Worm (Caenorhabditis elegans) whole organism, young adult: ENCODE measurements around the gene rars-1.
A peak's percentile ranks its signal among the peaks of the same experiment; 100 is the strongest.

Experiments used
- C06A6.2 ChIP-seq: fragments of 200-800 bp; sonication (Bioruptor generic); conservative IDR thresholded peaks from 2 replicates; pipeline ENCODE4 v1.3.6; 2022; ENCODE audit warnings: missing genetic modification characterization, missing compliant biosample characterization
- D2030.7 ChIP-seq: fragments of 200-800 bp; sonication (Bioruptor generic); IDR thresholded peaks from 2 replicates; pipeline ENCODE4 v1.3.6; 2022; ENCODE audit warnings: missing genetic modification reagents, missing genetic modification characterization, missing compliant biosample characterization
- F37B4.10 ChIP-seq: fragments of 200-800 bp; sonication (Bioruptor generic); IDR thresholded peaks from 2 replicates; pipeline ENCODE4 v1.3.6; 2022; ENCODE audit warnings: missing genetic modification characterization, missing compliant biosample characterization
- F39B2.1 ChIP-seq: fragments of 200-800 bp; sonication (Bioruptor generic); IDR thresholded peaks from 2 replicates; pipeline ENCODE4 v1.3.6; 2022; ENCODE audit warnings: missing genetic modification reagents, missing genetic modification characterization, missing compliant biosample characterization
- F52B5.7 ChIP-seq: sonication (generic microtip); optimal IDR thresholded peaks from 2 replicates; lab custom pipeline; 2016; ENCODE audit warnings: mild to moderate bottlenecking, missing genetic modification characterization, missing compliant biosample characterization
- F57A8.1 ChIP-seq: fragments of 200-800 bp; sonication (Bioruptor generic); optimal IDR thresholded peaks from 2 replicates; lab custom pipeline; 2018; ENCODE audit warnings: mild to moderate bottlenecking, missing genetic modification characterization, moderate library complexity, missing compliant biosample characterization
- F57C9.4 ChIP-seq: sonication (generic microtip); optimal IDR thresholded peaks from 2 replicates; lab custom pipeline; 2017; ENCODE audit warnings: mild to moderate bottlenecking, missing genetic modification characterization, missing compliant biosample characterization
- K12H6.12 ChIP-seq: fragments of 200-800 bp; sonication (Bioruptor generic); optimal IDR thresholded peaks from 2 replicates; lab custom pipeline; 2018; ENCODE audit warnings: mild to moderate bottlenecking, missing genetic modification characterization, missing compliant biosample characterization
- T26A5.8 ChIP-seq: sonication (generic microtip); optimal IDR thresholded peaks from 2 replicates; lab custom pipeline; 2016; ENCODE audit warnings: missing genetic modification characterization, missing compliant biosample characterization
- Y53F4B.3 ChIP-seq: fragments of 200-800 bp; sonication (Bioruptor generic); IDR thresholded peaks from 2 replicates; pipeline ENCODE4 v1.3.6; 2022; ENCODE audit warnings: missing genetic modification reagents, missing genetic modification characterization, missing compliant biosample characterization
- Y79H2A.3 ChIP-seq: fragments of 200-800 bp; sonication (Bioruptor generic); conservative IDR thresholded peaks from 2 replicates; pipeline ENCODE4 v1.3.6; 2022; ENCODE audit warnings: missing genetic modification reagents, missing genetic modification characterization, missing compliant biosample characterization
- aptf-2 ChIP-seq: fragments of 200-800 bp; sonication (Bioruptor generic); conservative IDR thresholded peaks from 2 replicates; pipeline ENCODE4 v1.3.6; 2022; ENCODE audit warnings: missing genetic modification reagents, missing genetic modification characterization, missing compliant biosample characterization
- aptf-3 ChIP-seq: fragments of 200-800 bp; sonication (Bioruptor generic); IDR thresholded peaks from 2 replicates; pipeline ENCODE4 v1.3.6; 2022; ENCODE audit warnings: missing genetic modification characterization, missing compliant biosample characterization
- atf-7 ChIP-seq: sonication (generic microtip); optimal IDR thresholded peaks from 2 replicates; lab custom pipeline; 2017; ENCODE audit warnings: mild to moderate bottlenecking, missing genetic modification characterization, missing compliant biosample characterization
- cebp-1 ChIP-seq, 2 experiments: fragments of 200-800 bp in 1 of 2; sonication (Bioruptor generic) in 1 of 2; sonication (generic microtip) in 1 of 2; IDR thresholded peaks in 1 of 2; optimal IDR thresholded peaks in 1 of 2; 2 replicates each; pipeline versions ENCODE4 v1.3.6 to Lab custom; 2017 to 2022; ENCODE audit warnings: missing compliant biosample characterization in 2 of 2, missing genetic modification characterization in 2 of 2, mild to moderate bottlenecking in 1 of 2, missing genetic modification reagents in 1 of 2, moderate library complexity in 1 of 2
- ceh-27 ChIP-seq: fragments of 200-800 bp; sonication (Bioruptor generic); optimal IDR thresholded peaks from 2 replicates; lab custom pipeline; 2018; ENCODE audit warnings: mild to moderate bottlenecking, missing genetic modification characterization, moderate library complexity, missing compliant biosample characterization
- ceh-40 ChIP-seq: fragments of 200-800 bp; sonication (Bioruptor generic); IDR thresholded peaks from 2 replicates; pipeline ENCODE4 v1.3.6; 2022; ENCODE audit warnings: missing genetic modification characterization, missing compliant biosample characterization
- ceh-91 ChIP-seq: fragments of 200-800 bp; sonication (Bioruptor generic); IDR thresholded peaks from 2 replicates; pipeline ENCODE4 v1.3.6; 2022; ENCODE audit warnings: missing genetic modification reagents, missing genetic modification characterization, missing compliant biosample characterization
- dox-1 ChIP-seq: fragments of 200-800 bp; sonication (Bioruptor generic); IDR thresholded peaks from 2 replicates; pipeline ENCODE4 v1.3.6; 2022; ENCODE audit warnings: missing genetic modification reagents, missing genetic modification characterization, missing compliant biosample characterization
- dpff-1 ChIP-seq: sonication (generic microtip); optimal IDR thresholded peaks from 2 replicates; lab custom pipeline; 2017; ENCODE audit warnings: mild to moderate bottlenecking, missing genetic modification characterization, missing compliant biosample characterization
- dpl-1 ChIP-seq: fragments of 150-350 bp; optimal IDR thresholded peaks from 2 replicates; lab custom pipeline; 2014; ENCODE audit warnings: missing biosample characterization, missing genetic modification reagents, missing genetic modification characterization
- egl-44 ChIP-seq: fragments of 200-800 bp; sonication (Bioruptor generic); IDR thresholded peaks from 2 replicates; pipeline ENCODE4 v1.3.6; 2022; ENCODE audit warnings: missing genetic modification reagents, missing genetic modification characterization, missing compliant biosample characterization
- ekl-4 ChIP-seq: fragments of 200-800 bp; sonication (Bioruptor generic); IDR thresholded peaks from 2 replicates; pipeline ENCODE4 v1.3.6; 2022; ENCODE audit warnings: missing genetic modification reagents, missing genetic modification characterization, missing compliant biosample characterization
- ets-4 ChIP-seq: fragments of 200-800 bp; sonication (Bioruptor generic); optimal IDR thresholded peaks from 2 replicates; lab custom pipeline; 2018; ENCODE audit warnings: mild to moderate bottlenecking, missing genetic modification characterization, missing compliant biosample characterization
- hlh-12 ChIP-seq: sonication (generic microtip); optimal IDR thresholded peaks from 2 replicates; lab custom pipeline; 2016; ENCODE audit warnings: missing genetic modification characterization, missing compliant biosample characterization
- hlh-26 ChIP-seq: fragments of 200-800 bp; sonication (Bioruptor generic); conservative IDR thresholded peaks from 2 replicates; pipeline ENCODE4 v1.3.6; 2022; ENCODE audit warnings: missing genetic modification reagents, missing genetic modification characterization, missing compliant biosample characterization
- hmg-20 ChIP-seq: fragments of 200-800 bp; sonication (Bioruptor generic); IDR thresholded peaks from 2 replicates; pipeline ENCODE4 v1.3.6; 2022; ENCODE audit warnings: missing genetic modification reagents, missing genetic modification characterization, missing compliant biosample characterization
- hsf-1 ChIP-seq: fragments of 200-800 bp; sonication (Bioruptor generic); IDR thresholded peaks from 2 replicates; pipeline ENCODE4 v1.3.6; 2022; ENCODE audit warnings: missing genetic modification reagents, missing genetic modification characterization, missing compliant biosample characterization
- let-607 ChIP-seq, 2 experiments: fragments of 200-800 bp in 1 of 2; sonication (Bioruptor generic) in 1 of 2; sonication (generic microtip) in 1 of 2; optimal IDR thresholded peaks; 2 replicates each; lab custom pipeline; 2016 to 2018; ENCODE audit warnings: mild to moderate bottlenecking in 2 of 2, missing compliant biosample characterization in 2 of 2, missing genetic modification characterization in 2 of 2, moderate library complexity in 2 of 2, missing genotype in 1 of 2
- madf-10 ChIP-seq: sonication (generic microtip); optimal IDR thresholded peaks from 2 replicates; lab custom pipeline; 2016; ENCODE audit warnings: mild to moderate bottlenecking, missing genetic modification characterization, missing compliant biosample characterization
- madf-3 ChIP-seq: fragments of 200-800 bp; sonication (Bioruptor generic); IDR thresholded peaks from 2 replicates; pipeline ENCODE4 v1.3.6; 2022; ENCODE audit warnings: missing genetic modification reagents, missing genetic modification characterization, missing compliant biosample characterization
- nhr-179 ChIP-seq: sonication (generic microtip); optimal IDR thresholded peaks from 2 replicates; lab custom pipeline; 2016; ENCODE audit warnings: mild to moderate bottlenecking, missing genetic modification characterization, missing compliant biosample characterization
- nhr-80 ChIP-seq: sonication (generic microtip); optimal IDR thresholded peaks from 2 replicates; lab custom pipeline; 2016; ENCODE audit warnings: missing genetic modification characterization, missing compliant biosample characterization
- nhr-90 ChIP-seq: sonication (generic microtip); optimal IDR thresholded peaks from 2 replicates; lab custom pipeline; 2016; ENCODE audit warnings: missing genotype, mild to moderate bottlenecking, missing genetic modification characterization, missing compliant biosample characterization
- rcor-1 ChIP-seq: fragments of 200-800 bp; sonication (Bioruptor generic); IDR thresholded peaks from 2 replicates; pipeline ENCODE4 v1.3.6; 2022; ENCODE audit warnings: missing genetic modification reagents, missing genetic modification characterization, missing compliant biosample characterization
- repo-1 ChIP-seq: sonication (generic microtip); optimal IDR thresholded peaks from 2 replicates; lab custom pipeline; 2017; ENCODE audit warnings: mild to moderate bottlenecking, missing genetic modification characterization, missing compliant biosample characterization
- snpc-1.1 ChIP-seq: sonication (generic microtip); optimal IDR thresholded peaks from 2 replicates; lab custom pipeline; 2017; ENCODE audit warnings: missing genetic modification characterization, mild to moderate bottlenecking, missing compliant biosample characterization, antibody characterized with exemption, moderate library complexity, missing genotype, missing genetic modification reagents; ENCODE audit not compliant: insufficient read depth
- tbx-9 ChIP-seq: sonication (generic microtip); optimal IDR thresholded peaks from 2 replicates; lab custom pipeline; 2016; ENCODE audit warnings: borderline replicate concordance, missing genetic modification characterization, inconsistent platforms, missing compliant biosample characterization

The rars-1 gene

DNA sequence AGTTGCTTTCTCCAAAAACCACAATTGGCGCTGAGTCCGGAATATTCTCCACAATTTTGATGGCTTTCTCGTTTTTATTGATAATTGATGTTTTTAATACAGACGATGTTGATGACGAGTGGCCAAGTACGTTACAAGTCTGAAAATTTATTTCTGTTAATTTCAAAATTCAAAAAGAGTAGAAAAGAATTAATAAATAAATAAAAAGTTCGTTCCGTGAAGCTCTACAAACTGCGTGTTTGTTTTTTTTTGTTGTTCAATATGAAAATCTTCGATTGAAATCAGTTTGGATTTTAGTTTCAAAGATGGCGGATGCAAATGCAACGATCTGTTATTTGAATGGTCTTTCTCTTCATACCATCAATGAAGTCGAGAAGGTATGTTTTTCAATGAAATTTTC, 6.0 kb downstream of the rars-1 start, which contains the start of gene F26F4.2:
TSS of gene F26F4.2 (plus strand) at position 301 of the 400 bp plus-strand sequence.
- TF ChIP-seq madf-10 (tag; lab: Kevin White, UChicago) (no peak), ceh-27 (GFP tag; lab: Kevin White, UChicago) (no peak), let-607 (tag; optimal IDR thresholded peaks at IDR 0.05; lab: Kevin White, UChicago) (no peak), madf-3 (GFP tag; lab: Robert Waterston, UW) (no peak)

- TF ChIP-seq dpl-1, result no peak
- no peak for TF ChIP-seq cebp-1 (GFP tag; IDR thresholded peaks at IDR 0.05; lab: Robert Waterston, UW)
- no peak for TF ChIP-seq cebp-1 (tag; optimal IDR thresholded peaks at IDR 0.05; lab: Kevin White, UChicago)
- TF ChIP-seq hlh-12 (tag; lab: Kevin White, UChicago), result no peak
- no peak for TF ChIP-seq atf-7 (tag; lab: Kevin White, UChicago)
- TF ChIP-seq F57C9.4 (tag; lab: Kevin White, UChicago), result no peak
- no peak for TF ChIP-seq D2030.7 (GFP tag; lab: Robert Waterston, UW)
These were observed 7.0 kb downstream of the rars-1 start, which contains the start of gene F26F4.12 for ce11 chrIII:4909938-4910337. Gene F26F4.12, minus strand, starts transcription at chrIII:4910038.

DNA sequence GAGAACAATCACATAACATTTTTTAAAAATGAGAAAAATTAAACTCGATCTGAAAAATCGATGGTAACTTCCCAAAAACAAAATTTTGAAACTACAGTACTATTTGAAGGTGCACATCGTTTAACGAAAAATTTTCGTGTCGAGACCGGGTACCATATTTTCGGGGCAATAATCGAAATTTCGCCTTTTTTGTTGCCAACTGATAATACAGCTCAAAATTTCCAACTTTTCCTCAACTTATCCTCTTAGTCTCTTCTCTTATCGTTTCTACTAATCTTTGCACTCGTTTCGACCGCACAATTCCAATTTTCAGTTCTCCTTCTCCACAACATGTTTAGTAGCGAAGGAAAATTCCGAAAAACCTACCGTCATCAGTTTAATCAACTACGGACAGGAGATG, 10.1 kb downstream of the rars-1 start, which contains the start of gene rom-1:
TSS of gene rom-1 (plus strand) at position 301 of the 400 bp plus-strand sequence.
- no peak for TF ChIP-seq Y53F4B.3 (GFP tag; lab: Robert Waterston, UW)
- no peak for TF ChIP-seq egl-44 (GFP tag; lab: Robert Waterston, UW)
- TF ChIP-seq let-607 (tag; optimal IDR thresholded peaks at IDR 0.05; lab: Kevin White, UChicago), result no peak
- no peak for TF ChIP-seq C06A6.2 (GFP tag; lab: Robert Waterston, UW)
- TF ChIP-seq madf-3 (GFP tag; lab: Robert Waterston, UW), result no peak
- TF ChIP-seq snpc-1.1 (tag; lab: Kevin White, UChicago), result no peak
- no peak for TF ChIP-seq aptf-2
- no peak for TF ChIP-seq hsf-1 (GFP tag; lab: Robert Waterston, UW)
- no peak for TF ChIP-seq hmg-20 (GFP tag; lab: Robert Waterston, UW)
- no peak for TF ChIP-seq nhr-179 (tag; lab: Kevin White, UChicago)
- TF ChIP-seq tbx-9 (tag; lab: Kevin White, UChicago), result no peak
- no peak for TF ChIP-seq F52B5.7 (tag; lab: Kevin White, UChicago)
- TF ChIP-seq nhr-90 (tag; lab: Kevin White, UChicago), result no peak
- TF ChIP-seq F37B4.10 (GFP tag; lab: Robert Waterston, UW), result no peak
- no peak for TF ChIP-seq rcor-1 (GFP tag; lab: Robert Waterston, UW)
- TF ChIP-seq Y79H2A.3, result no peak
- TF ChIP-seq ceh-91, result no peak
- TF ChIP-seq T26A5.8 (tag; lab: Kevin White, UChicago), result no peak
- TF ChIP-seq ets-4 (GFP tag; lab: Kevin White, UChicago), result no peak

DNA sequence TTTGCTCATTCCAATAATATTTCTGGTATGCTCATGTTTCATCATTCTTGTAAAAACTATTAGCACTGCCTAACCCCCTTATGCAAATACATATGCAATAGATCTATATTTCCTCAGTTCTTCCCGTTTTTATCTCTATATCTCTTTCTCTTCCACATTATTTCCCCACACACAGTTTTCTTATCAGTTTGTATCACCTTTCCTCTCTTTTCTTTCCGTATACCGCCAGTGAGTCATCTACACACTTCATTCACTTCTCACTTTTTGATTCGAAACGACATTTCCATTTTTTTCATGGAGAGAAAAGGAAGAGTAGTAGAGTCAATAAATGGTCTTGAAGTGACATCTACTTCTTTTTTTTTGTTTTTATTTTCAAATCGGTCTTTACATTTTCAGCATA, 10.6 kb downstream of the rars-1 start:
- TF ChIP-seq egl-44 (GFP tag; lab: Robert Waterston, UW) (no peak), repo-1 (tag; lab: Kevin White, UChicago) (no peak), aptf-3 (GFP tag; lab: Robert Waterston, UW) (no peak), K12H6.12 (tag; lab: Kevin White, UChicago) (no peak), ekl-4 (no peak), nhr-80 (tag; lab: Kevin White, UChicago) (peak; percentile 77), F57A8.1 (GFP tag; lab: Kevin White, UChicago) (no peak), dpff-1 (no peak), hlh-26 (GFP tag; lab: Robert Waterston, UW) (no peak), ceh-40 (no peak), cebp-1 (GFP tag; IDR thresholded peaks at IDR 0.05; lab: Robert Waterston, UW) (no peak), cebp-1 (tag; optimal IDR thresholded peaks at IDR 0.05; lab: Kevin White, UChicago) (peak; percentile 6), F39B2.1 (GFP tag; lab: Robert Waterston, UW) (no peak), dox-1 (no peak)
